Worm (Caenorhabditis elegans) whole organism, L4 larva: ENCODE results near the gene nsy-1.

Source experiments
- D1046.2 ChIP-seq: fragments of 200-800 bp; sonication (Bioruptor generic); IDR thresholded peaks from 2 replicates; pipeline ENCODE4 v1.3.6; 2022; ENCODE audit warnings: missing genetic modification characterization, missing compliant biosample characterization
- Y5F2A.4 ChIP-seq: fragments of 200-800 bp; sonication (Bioruptor generic); optimal IDR thresholded peaks from 2 replicates; lab custom pipeline; 2018; ENCODE audit warnings: mild to moderate bottlenecking, missing genetic modification characterization, missing compliant biosample characterization
- Y75B8A.6 ChIP-seq: fragments of 200-800 bp; sonication (Bioruptor generic); IDR thresholded peaks from 2 replicates; pipeline ENCODE4 v1.3.6; 2022; ENCODE audit warnings: missing genetic modification reagents, missing genetic modification characterization, missing compliant biosample characterization
- ZK337.2 ChIP-seq: fragments of 200-800 bp; sonication (Bioruptor generic); IDR thresholded peaks from 2 replicates; pipeline ENCODE4 v1.3.6; 2022; ENCODE audit warnings: missing genetic modification reagents, missing genetic modification characterization, missing compliant biosample characterization
- ZK546.5 ChIP-seq, 2 experiments: sonication (generic microtip); optimal IDR thresholded peaks; 2 replicates each; lab custom pipeline; 2017; ENCODE audit warnings: missing biosample characterization in 2 of 2, missing genetic modification characterization in 2 of 2
- ama-1 ChIP-seq: fragments of 150-350 bp; optimal IDR thresholded peaks from 2 replicates; lab custom pipeline; 2014; ENCODE audit warnings: inconsistent platforms, mixed read lengths
- ceh-20 ChIP-seq: fragments of 200-800 bp; sonication (Bioruptor generic); IDR thresholded peaks from 2 replicates; pipeline ENCODE4 v1.3.6; 2022; ENCODE audit warnings: missing genetic modification reagents, missing genetic modification characterization, missing compliant biosample characterization
- ceh-28 ChIP-seq: fragments of 150-350 bp; optimal IDR thresholded peaks from 2 replicates; lab custom pipeline; 2014; ENCODE audit warnings: missing biosample characterization, missing genetic modification reagents, missing genetic modification characterization
- ceh-32 ChIP-seq: sonication (generic microtip); optimal IDR thresholded peaks from 2 replicates; lab custom pipeline; 2016; ENCODE audit warnings: mild to moderate bottlenecking, missing genetic modification characterization, missing compliant biosample characterization; ENCODE audit not compliant: poor library complexity
- ceh-44 ChIP-seq: fragments of 200-800 bp; sonication (Bioruptor generic); IDR thresholded peaks from 2 replicates; pipeline ENCODE4 v1.3.6; 2022; ENCODE audit warnings: missing genetic modification reagents, missing genetic modification characterization, missing compliant biosample characterization
- ceh-62 ChIP-seq: sonication (generic microtip); optimal IDR thresholded peaks from 2 replicates; lab custom pipeline; 2017; ENCODE audit warnings: missing biosample characterization, missing genetic modification characterization
- ceh-82 ChIP-seq: sonication (generic microtip); optimal IDR thresholded peaks from 2 replicates; lab custom pipeline; 2017; ENCODE audit warnings: missing biosample characterization, missing genetic modification characterization
- ctbp-1 ChIP-seq: fragments of 200-800 bp; sonication (Bioruptor generic); IDR thresholded peaks from 2 replicates; pipeline ENCODE4 v1.3.6; 2022; ENCODE audit warnings: missing genetic modification reagents, missing genetic modification characterization, missing compliant biosample characterization
- daf-12 ChIP-seq: fragments of 150-350 bp; optimal IDR thresholded peaks from 2 replicates; lab custom pipeline; 2014; ENCODE audit warnings: missing biosample characterization, missing genetic modification reagents, missing genetic modification characterization
- dmd-6 ChIP-seq: fragments of 200-800 bp; sonication (Bioruptor generic); IDR thresholded peaks from 2 replicates; pipeline ENCODE4 v1.3.6; 2022; ENCODE audit warnings: missing genetic modification reagents, missing genetic modification characterization, missing compliant biosample characterization
- dmd-8 ChIP-seq: fragments of 200-800 bp; sonication (Bioruptor generic); IDR thresholded peaks from 2 replicates; pipeline ENCODE4 v1.3.6; 2022; ENCODE audit warnings: missing genetic modification characterization, missing compliant biosample characterization
- dmd-9 ChIP-seq: fragments of 200-800 bp; sonication (Bioruptor generic); IDR thresholded peaks from 2 replicates; pipeline ENCODE4 v1.3.6; 2022; ENCODE audit warnings: missing genetic modification reagents, missing genetic modification characterization, missing compliant biosample characterization
- dpl-1 ChIP-seq: fragments of 150-350 bp; optimal IDR thresholded peaks from 2 replicates; lab custom pipeline; 2014; ENCODE audit warnings: missing biosample characterization, missing genetic modification reagents, missing genetic modification characterization
- duxl-1 ChIP-seq: sonication (generic microtip); optimal IDR thresholded peaks from 2 replicates; lab custom pipeline; 2016; ENCODE audit warnings: mild to moderate bottlenecking, missing genetic modification characterization, moderate library complexity, missing compliant biosample characterization; ENCODE audit not compliant: poor library complexity
- dve-1 ChIP-seq: sonication (generic microtip); optimal IDR thresholded peaks from 2 replicates; lab custom pipeline; 2017; ENCODE audit warnings: antibody characterized with exemption, mild to moderate bottlenecking, missing genetic modification characterization, missing compliant biosample characterization; ENCODE audit not compliant: insufficient read depth
- egl-43 ChIP-seq: fragments of 200-800 bp; sonication (Bioruptor generic); IDR thresholded peaks from 2 replicates; pipeline ENCODE4 v1.3.6; 2022; ENCODE audit warnings: missing genetic modification reagents, missing genetic modification characterization, missing compliant biosample characterization
- fkh-10 ChIP-seq: fragments of 150-350 bp; optimal IDR thresholded peaks from 2 replicates; lab custom pipeline; 2014; ENCODE audit warnings: missing biosample characterization, missing genetic modification reagents, missing genetic modification characterization
- hlh-11 ChIP-seq: fragments of 200-800 bp; sonication (Bioruptor generic); optimal IDR thresholded peaks from 2 replicates; lab custom pipeline; 2018; ENCODE audit warnings: mild to moderate bottlenecking, missing genetic modification characterization, missing compliant biosample characterization
- hmg-1.1 ChIP-seq: fragments of 200-800 bp; sonication (Bioruptor generic); IDR thresholded peaks from 2 replicates; pipeline ENCODE4 v1.3.6; 2022; ENCODE audit warnings: missing genetic modification reagents, missing genetic modification characterization, missing compliant biosample characterization
- jun-1 ChIP-seq: fragments of 150-350 bp; optimal IDR thresholded peaks from 2 replicates; lab custom pipeline; 2014; ENCODE audit warnings: missing biosample characterization, missing genetic modification reagents, missing genetic modification characterization
- lim-7 ChIP-seq: fragments of 200-800 bp; sonication (Bioruptor generic); IDR thresholded peaks from 2 replicates; pipeline ENCODE4 v1.3.6; 2022; ENCODE audit warnings: missing genetic modification characterization, missing compliant biosample characterization
- lin-1 ChIP-seq: fragments of 200-800 bp; sonication (Bioruptor generic); IDR thresholded peaks from 2 replicates; pipeline ENCODE4 v1.3.6; 2022; ENCODE audit warnings: missing genetic modification reagents, missing genetic modification characterization, missing compliant biosample characterization
- lin-13 ChIP-seq: fragments of 150-350 bp; optimal IDR thresholded peaks from 2 replicates; lab custom pipeline; 2014; ENCODE audit warnings: missing biosample characterization, missing genetic modification reagents, missing genetic modification characterization
- lin-15B ChIP-seq: fragments of 150-350 bp; sonication (generic microtip); optimal IDR thresholded peaks from 3 replicates; lab custom pipeline; 2014; ENCODE audit warnings: missing biosample characterization, missing genetic modification characterization
- lin-29 ChIP-seq: fragments of 200-800 bp; sonication (Bioruptor generic); IDR thresholded peaks from 2 replicates; pipeline ENCODE4 v1.3.6; 2022; ENCODE audit warnings: missing genetic modification reagents, missing genetic modification characterization, missing compliant biosample characterization
- lin-38 ChIP-seq: fragments of 200-800 bp; sonication (Bioruptor generic); IDR thresholded peaks from 2 replicates; pipeline ENCODE4 v1.3.6; 2022; ENCODE audit warnings: missing genetic modification reagents, missing genetic modification characterization, missing compliant biosample characterization
- lin-39 ChIP-seq: fragments of 150-350 bp; optimal IDR thresholded peaks from 2 replicates; lab custom pipeline; 2014; ENCODE audit warnings: missing biosample characterization, missing genetic modification reagents, missing genetic modification characterization
- lsy-2 ChIP-seq, 2 experiments: fragments of 150-350 bp in 1 of 2; sonication (generic microtip) in 1 of 2; optimal IDR thresholded peaks; 2 replicates each; lab custom pipeline; 2014 to 2017; ENCODE audit warnings: missing biosample characterization in 2 of 2, missing genetic modification characterization in 2 of 2
- madf-5 ChIP-seq, 2 experiments: fragments of 200-800 bp; sonication (Bioruptor generic); IDR thresholded peaks; 2 replicates each; pipeline ENCODE4 v1.3.6; 2022; ENCODE audit warnings: missing compliant biosample characterization in 2 of 2, missing genetic modification characterization in 2 of 2
- mdl-1 ChIP-seq, 2 experiments: fragments of 150-350 bp in 1 of 2; sonication (generic microtip) in 1 of 2; optimal IDR thresholded peaks; 2 replicates each; lab custom pipeline; 2014 to 2017; ENCODE audit warnings: missing biosample characterization in 2 of 2, missing genetic modification characterization in 2 of 2
- mdt-29 ChIP-seq: fragments of 200-800 bp; sonication (Bioruptor generic); IDR thresholded peaks from 2 replicates; pipeline ENCODE4 v1.3.6; 2022; ENCODE audit warnings: missing genetic modification reagents, missing genetic modification characterization, missing compliant biosample characterization
- mep-1 ChIP-seq: fragments of 150-350 bp; sonication (generic microtip); optimal IDR thresholded peaks from 3 replicates; lab custom pipeline; 2014; ENCODE audit warnings: missing biosample characterization, missing genetic modification characterization
- mes-2 ChIP-seq: sonication (generic microtip); optimal IDR thresholded peaks from 2 replicates; lab custom pipeline; 2016; ENCODE audit warnings: missing genotype, mild to moderate bottlenecking, missing genetic modification characterization, missing compliant biosample characterization; ENCODE audit not compliant: poor library complexity, severe bottlenecking
- nhr-10 ChIP-seq: fragments of 150-350 bp; optimal IDR thresholded peaks from 2 replicates; lab custom pipeline; 2014; ENCODE audit warnings: missing biosample characterization, missing genetic modification characterization
- nhr-237 ChIP-seq: sonication (generic microtip); optimal IDR thresholded peaks from 2 replicates; lab custom pipeline; 2017; ENCODE audit warnings: missing biosample characterization, missing genetic modification characterization
- nhr-28 ChIP-seq: fragments of 150-350 bp; optimal IDR thresholded peaks from 2 replicates; lab custom pipeline; 2014; ENCODE audit warnings: missing biosample characterization, missing genetic modification characterization
- nhr-42 ChIP-seq: fragments of 200-800 bp; sonication (Bioruptor generic); IDR thresholded peaks from 2 replicates; pipeline ENCODE4 v1.3.6; 2022; ENCODE audit warnings: missing genetic modification characterization, missing compliant biosample characterization
- nhr-76 ChIP-seq: fragments of 150-350 bp; optimal IDR thresholded peaks from 2 replicates; lab custom pipeline; 2014; ENCODE audit warnings: missing biosample characterization, missing genetic modification characterization
- php-3 ChIP-seq: fragments of 200-800 bp; sonication (Bioruptor generic); IDR thresholded peaks from 2 replicates; pipeline ENCODE4 v1.3.6; 2022; ENCODE audit warnings: missing genetic modification reagents, missing genetic modification characterization, missing compliant biosample characterization
- pqm-1 ChIP-seq: sonication (generic microtip); optimal IDR thresholded peaks from 2 replicates; lab custom pipeline; 2017; ENCODE audit warnings: missing biosample characterization, missing genetic modification characterization
- saeg-2 ChIP-seq: fragments of 200-800 bp; sonication (Bioruptor generic); IDR thresholded peaks from 2 replicates; pipeline ENCODE4 v1.3.6; 2022; ENCODE audit warnings: missing genetic modification reagents, missing genetic modification characterization, missing compliant biosample characterization
- sdz-12 ChIP-seq: fragments of 200-800 bp; sonication (Bioruptor generic); optimal IDR thresholded peaks from 2 replicates; lab custom pipeline; 2018; ENCODE audit warnings: mild to moderate bottlenecking, missing genetic modification characterization, missing compliant biosample characterization
- snpc-1.2 ChIP-seq: fragments of 200-800 bp; sonication (Bioruptor generic); IDR thresholded peaks from 2 replicates; pipeline ENCODE4 v1.3.6; 2022; ENCODE audit warnings: missing genetic modification reagents, missing genetic modification characterization, missing compliant biosample characterization
- tra-1 ChIP-seq: fragments of 200-800 bp; sonication (Bioruptor generic); IDR thresholded peaks from 2 replicates; pipeline ENCODE4 v1.3.6; 2022; ENCODE audit warnings: missing genetic modification reagents, missing genetic modification characterization, missing compliant biosample characterization
- unc-62 ChIP-seq, 3 experiments: fragments of 150-350 bp in 1 of 3; sonication (generic microtip); optimal IDR thresholded peaks in 2 of 3; peaks in 1 of 3; 1 replicate in 1 of 3; 2 replicates in 2 of 3; lab custom pipeline; 2014 to 2017; ENCODE audit warnings: missing biosample characterization in 3 of 3, missing genetic modification characterization in 3 of 3, missing genetic modification reagents in 3 of 3, missing genotype in 1 of 3
- vab-7 ChIP-seq: fragments of 200-800 bp; sonication (Bioruptor generic); IDR thresholded peaks from 2 replicates; pipeline ENCODE4 v1.3.6; 2022; ENCODE audit warnings: missing genetic modification reagents, missing genetic modification characterization, missing compliant biosample characterization
- zfp-2 ChIP-seq: sonication (generic microtip); optimal IDR thresholded peaks from 2 replicates; lab custom pipeline; 2016; ENCODE audit warnings: mild to moderate bottlenecking, missing genetic modification characterization, missing compliant biosample characterization

nsy-1 gene

DNA sequence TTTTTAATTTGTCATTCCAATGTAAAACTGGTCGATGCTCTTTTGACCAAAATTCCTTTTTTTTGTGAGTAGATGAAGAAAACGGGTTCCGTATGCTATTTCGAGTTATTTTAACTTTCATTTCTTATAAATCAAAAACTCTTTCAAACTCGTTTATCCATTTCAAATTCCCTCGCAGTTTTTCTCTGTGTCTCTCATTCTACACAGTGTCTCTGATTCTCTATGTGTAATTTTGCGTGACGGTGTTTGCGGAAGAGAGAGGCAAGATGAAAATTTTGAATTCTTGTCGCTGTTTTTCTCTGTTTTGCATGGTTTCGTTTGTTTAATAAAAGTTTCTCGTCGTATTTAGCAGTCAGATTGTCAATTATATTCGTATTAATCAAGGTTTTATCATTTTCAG is 23.4 kb upstream of the nsy-1 start, which contains the start of gene citk-2 (continued):
- TF ChIP-seq lin-13 (no peak), dpl-1 (peak; percentile 100), unc-62 (GFP tag; optimal IDR thresholded peaks at IDR 0.05 in 1 of 2; lab: Kevin White, UChicago) (peak in 1 of 2 experiments; percentile 91), unc-62 (tag; optimal IDR thresholded peaks at IDR 0.05; lab: Kevin White, UChicago) (no peak), lin-38 (GFP tag; lab: Robert Waterston, UW) (no peak; the same call in 1 of the 2 replicates), lin-29 (GFP tag; lab: Robert Waterston, UW) (no peak), snpc-1.2 (GFP tag; lab: Robert Waterston, UW) (no peak), jun-1 (peak; percentile 57), nhr-42 (GFP tag; lab: Robert Waterston, UW) (peak; percentile 84), pqm-1 (tag; lab: Kevin White, UChicago) (no peak), ceh-20 (GFP tag; lab: Robert Waterston, UW) (no peak), mep-1 (tag; lab: Kevin White, UChicago) (no peak), vab-7 (GFP tag; lab: Robert Waterston, UW) (no peak), zfp-2 (no peak), saeg-2 (GFP tag; lab: Robert Waterston, UW) (no peak), mdl-1 (tag; optimal IDR thresholded peaks at IDR 0.05; lab: Kevin White, UChicago) (no peak), fkh-10 (peak; percentile 30), duxl-1 (tag; lab: Kevin White, UChicago) (peak; percentile 74), lin-1 (GFP tag; lab: Robert Waterston, UW) (peak; percentile 68; the same call in 1 of the 2 replicates), tra-1 (GFP tag; lab: Robert Waterston, UW) (no peak), madf-5 (GFP tag; IDR thresholded peaks at IDR 0.05; lab: Robert Waterston, UW) (no peak), ceh-32 (tag; lab: Kevin White, UChicago) (no peak), nhr-76 (tag; lab: Kevin White, UChicago) (no peak), lim-7 (no peak), nhr-10 (tag; lab: Kevin White, UChicago) (no peak), nhr-237 (tag; lab: Kevin White, UChicago) (no peak), Y75B8A.6 (GFP tag; lab: Robert Waterston, UW) (no peak), D1046.2 (GFP tag; lab: Robert Waterston, UW) (no peak), ama-1 (no peak), nhr-28 (tag; lab: Kevin White, UChicago) (no peak), ZK337.2 (GFP tag; lab: Robert Waterston, UW) (no peak), lin-15B (no peak), lsy-2 (tag; optimal IDR thresholded peaks at IDR 0.05; lab: Kevin White, UChicago) (no peak), ceh-44 (no peak), ceh-62 (no peak), sdz-12 (GFP tag; lab: Kevin White, UChicago) (no peak), mes-2 (tag; lab: Kevin White, UChicago) (peak; percentile 93), lin-39 (no peak), ZK546.5 (tag; optimal IDR thresholded peaks at IDR 0.05; lab: Kevin White, UChicago) (no peak), dmd-8 (GFP tag; lab: Robert Waterston, UW) (no peak), ceh-28 (tag; lab: Kevin White, UChicago) (no peak), dmd-6 (GFP tag; lab: Robert Waterston, UW) (peak; percentile 62), egl-43 (GFP tag; lab: Robert Waterston, UW) (no peak), php-3 (GFP tag; lab: Robert Waterston, UW) (no peak), ceh-82 (no peak), dve-1 (tag; lab: Kevin White, UChicago) (no peak), ctbp-1 (no peak), hmg-1.1 (GFP tag; lab: Robert Waterston, UW) (peak; percentile 90), dmd-9 (GFP tag; lab: Robert Waterston, UW) (no peak), daf-12 (tag; lab: Kevin White, UChicago) (no peak), mdt-29 (GFP tag; lab: Robert Waterston, UW) (no peak), hlh-11 (tag; lab: Kevin White, UChicago) (peak; percentile 66), Y5F2A.4 (no peak)
